Worm (Caenorhabditis elegans): ENCODE data around the gene Y57G11A.2.

- no peak for TF ChIP-seq unc-62 (GFP tag; optimal IDR thresholded peaks at IDR 0.05)
- no peak for TF ChIP-seq ceh-100 (GFP tag; IDR thresholded peaks at IDR 0.05)
- TF ChIP-seq fkh-3 (tag; optimal IDR thresholded peaks at IDR 0.05), result no peak
- no peak for TF ChIP-seq snpc-4 (GFP tag; optimal IDR thresholded peaks at IDR 0.05)
- TF ChIP-seq snpc-4 (tag; optimal IDR thresholded peaks at IDR 0.05), result no peak
- no peak for TF ChIP-seq B0261.1 (tag; optimal IDR thresholded peaks at IDR 0.05)
- TF ChIP-seq ceh-27 (GFP tag; optimal IDR thresholded peaks at IDR 0.05), result no peak
- no peak for TF ChIP-seq hmg-1.2 (GFP tag; IDR thresholded peaks at IDR 0.05)
- TF ChIP-seq F49E8.2 (tag; optimal IDR thresholded peaks at IDR 0.05; ENCODE audit: insufficient read depth), result no peak
Observed at ce11 chrIV:14506042-14506441, 13.3 kb downstream of the Y57G11A.2 start.

All from whole organism, young adult.